Fruit fly (Drosophila melanogaster): ENCODE data around the gene sesB.

Gene sesB

dm6 chrX:10748647-10749046 lies 38.1 kb downstream of the sesB start:
- TF ChIP-seq CG17801 (GFP tag; optimal IDR thresholded peaks at IDR 0.05; ENCODE audit: partially characterized antibody): no peak

- TF ChIP-seq CG17801 (GFP tag; optimal IDR thresholded peaks at IDR 0.05; ENCODE audit: partially characterized antibody): no peak
These were observed 41.2 kb downstream of the sesB start for dm6 chrX:10745590-10745953.

dm6 chrX:10744773-10745589 lies 41.8 kb downstream of the sesB start, which contains the start of gene stx:
TSS of gene stx (minus strand) at chrX:10744943.
- peak; percentile 19 for TF ChIP-seq CG17801 (GFP tag; optimal IDR thresholded peaks at IDR 0.05; ENCODE audit: partially characterized antibody)

dm6 chrX:10744315-10744767 lies 42.4 kb downstream of the sesB start, which contains the start of gene ras:
TSS of gene ras (plus strand) at chrX:10744502.
- no peak for TF ChIP-seq CG17801 (GFP tag; optimal IDR thresholded peaks at IDR 0.05; ENCODE audit: partially characterized antibody)

- no peak for TF ChIP-seq CG17801 (GFP tag; optimal IDR thresholded peaks at IDR 0.05; ENCODE audit: partially characterized antibody)
These were observed 42.9 kb downstream of the sesB start for dm6 chrX:10743825-10744224.

dm6 chrX:10742578-10742976 lies 44.2 kb downstream of the sesB start:
- TF ChIP-seq CG17801 (GFP tag; optimal IDR thresholded peaks at IDR 0.05; ENCODE audit: partially characterized antibody): peak; percentile 16

dm6 chrX:10741754-10742577 lies 44.8 kb downstream of the sesB start:
- no peak for TF ChIP-seq CG17801 (GFP tag; optimal IDR thresholded peaks at IDR 0.05; ENCODE audit: partially characterized antibody)

dm6 chrX:10740953-10741500 lies 45.7 kb downstream of the sesB start:
- no peak for TF ChIP-seq CG17801 (GFP tag; optimal IDR thresholded peaks at IDR 0.05; ENCODE audit: partially characterized antibody)

dm6 chrX:10739614-10740436 lies 46.9 kb downstream of the sesB start:
- no peak for TF ChIP-seq CG17801 (GFP tag; optimal IDR thresholded peaks at IDR 0.05; ENCODE audit: partially characterized antibody)

dm6 chrX:10738835-10739371 lies 47.9 kb downstream of the sesB start:
- no peak for TF ChIP-seq CG17801 (GFP tag; optimal IDR thresholded peaks at IDR 0.05; ENCODE audit: partially characterized antibody)

dm6 chrX:10738151-10738430 lies 48.7 kb downstream of the sesB start:
- TF ChIP-seq CG17801 (GFP tag; optimal IDR thresholded peaks at IDR 0.05; ENCODE audit: partially characterized antibody): no peak

- TF ChIP-seq CG17801 (GFP tag; optimal IDR thresholded peaks at IDR 0.05; ENCODE audit: partially characterized antibody): no peak
These were observed 49.2 kb downstream of the sesB start for dm6 chrX:10737422-10738150.

dm6 chrX:10735682-10736353 lies 50.9 kb downstream of the sesB start:
- TF ChIP-seq CG17801 (GFP tag; optimal IDR thresholded peaks at IDR 0.05; ENCODE audit: partially characterized antibody): no peak
